Fruit fly (Drosophila melanogaster) whole organism, prepupa: Measurements from ENCODE around the gene CG6865.

ENCODE experiments used
- Blimp-1 ChIP-seq: fragments of 200-800 bp; sonication (Bioruptor generic); optimal IDR thresholded peaks from 3 replicates; lab custom pipeline; 2017; ENCODE audit warnings: missing biosample characterization, missing genetic modification characterization, mild to moderate bottlenecking, moderate library complexity, missing genetic modification reagents
- CG10669 ChIP-seq: fragments of 200-800 bp; sonication (Bioruptor generic); optimal IDR thresholded peaks from 3 replicates; lab custom pipeline; 2018; ENCODE audit warnings: missing biosample characterization, mild to moderate bottlenecking, missing genetic modification characterization, moderate library complexity
- CG11294 ChIP-seq: fragments of 200-800 bp; sonication (Bioruptor generic); IDR thresholded peaks from 2 replicates; pipeline ENCODE4 v1.3.6; 2022; ENCODE audit warnings: missing biosample characterization, missing genetic modification characterization
- CG11762 ChIP-seq: fragments of 200-800 bp; sonication (Bioruptor generic); optimal IDR thresholded peaks from 3 replicates; lab custom pipeline; 2016; ENCODE audit warnings: missing biosample characterization, missing genetic modification characterization; ENCODE audit not compliant: insufficient read depth
- CG15336 ChIP-seq: fragments of 200-800 bp; sonication (Bioruptor generic); IDR thresholded peaks from 2 replicates; pipeline ENCODE4 v1.3.6; 2022; ENCODE audit warnings: missing biosample characterization, missing genetic modification characterization
- CG1621 ChIP-seq: fragments of 200-800 bp; sonication (Bioruptor generic); optimal IDR thresholded peaks from 3 replicates; lab custom pipeline; 2018; ENCODE audit warnings: missing biosample characterization, mild to moderate bottlenecking, missing genetic modification characterization
- CG16779 ChIP-seq: fragments of 200-800 bp; sonication (Bioruptor generic); optimal IDR thresholded peaks from 3 replicates; lab custom pipeline; 2017; ENCODE audit warnings: missing biosample characterization, mild to moderate bottlenecking, missing genetic modification characterization
- CG3032 ChIP-seq: fragments of 200-800 bp; optimal IDR thresholded peaks from 2 replicates; lab custom pipeline; 2019; ENCODE audit warnings: missing biosample characterization, mild to moderate bottlenecking, missing genetic modification characterization, moderate library complexity
- CG31627 ChIP-seq: fragments of 200-800 bp; sonication (Bioruptor generic); optimal IDR thresholded peaks from 3 replicates; lab custom pipeline; 2016; ENCODE audit warnings: missing biosample characterization, missing genetic modification characterization
- CG32006 ChIP-seq: fragments of 200-800 bp; sonication (Bioruptor generic); optimal IDR thresholded peaks from 3 replicates; lab custom pipeline; 2017; ENCODE audit warnings: missing biosample characterization, mild to moderate bottlenecking, missing genetic modification characterization
- CG3919 ChIP-seq: fragments of 200-800 bp; sonication (Bioruptor generic); optimal IDR thresholded peaks from 3 replicates; lab custom pipeline; 2016; ENCODE audit warnings: missing biosample characterization, missing genetic modification characterization
- CG6163 ChIP-seq: fragments of 200-800 bp; sonication (Bioruptor generic); IDR thresholded peaks from 3 replicates; pipeline ENCODE4 v1.3.6; 2022; ENCODE audit warnings: missing biosample characterization, missing genetic modification characterization
- CG6276 ChIP-seq: fragments of 200-800 bp; sonication (Bioruptor generic); optimal IDR thresholded peaks from 2 replicates; lab custom pipeline; 2017; ENCODE audit warnings: missing biosample characterization, mild to moderate bottlenecking, missing genetic modification characterization
- CG6808 ChIP-seq: fragments of 200-800 bp; sonication (Bioruptor generic); optimal IDR thresholded peaks from 3 replicates; lab custom pipeline; 2017; ENCODE audit warnings: missing biosample characterization, missing genetic modification characterization, mild to moderate bottlenecking, moderate library complexity, missing genetic modification reagents
- CG6854 ChIP-seq: fragments of 200-800 bp; sonication (Bioruptor generic); optimal IDR thresholded peaks from 2 replicates; lab custom pipeline; 2017; ENCODE audit warnings: missing biosample characterization, mild to moderate bottlenecking, missing genetic modification characterization
- CG7368 ChIP-seq: fragments of 200-800 bp; sonication (Bioruptor generic); optimal IDR thresholded peaks from 3 replicates; lab custom pipeline; 2016; ENCODE audit warnings: missing biosample characterization, missing genetic modification characterization
- CG8119 ChIP-seq: fragments of 200-800 bp; sonication (Bioruptor generic); IDR thresholded peaks from 3 replicates; pipeline ENCODE4 v1.3.6; 2022; ENCODE audit warnings: missing biosample characterization, missing genetic modification characterization
- CG8319 ChIP-seq: fragments of 200-800 bp; sonication (Bioruptor generic); optimal IDR thresholded peaks from 3 replicates; lab custom pipeline; 2016; ENCODE audit warnings: missing biosample characterization, missing genetic modification characterization
- CG8632 ChIP-seq: fragments of 200-800 bp; sonication (Bioruptor generic); optimal IDR thresholded peaks from 3 replicates; lab custom pipeline; 2016; ENCODE audit warnings: missing biosample characterization, missing genetic modification characterization
- CG9139 ChIP-seq: fragments of 200-800 bp; sonication (Bioruptor generic); optimal IDR thresholded peaks from 3 replicates; lab custom pipeline; 2017; ENCODE audit warnings: missing biosample characterization, mild to moderate bottlenecking, missing genetic modification characterization
- Eip75B ChIP-seq: fragments of 200-800 bp; sonication (Bioruptor generic); optimal IDR thresholded peaks from 3 replicates; lab custom pipeline; 2016; ENCODE audit warnings: missing biosample characterization, missing genetic modification characterization
- Eip78C ChIP-seq: fragments of 200-800 bp; sonication (Bioruptor generic); peaks from one replicate; lab custom pipeline; 2016; ENCODE audit warnings: missing biosample characterization, missing genetic modification characterization
- Eip93F ChIP-seq: fragments of 200-800 bp; sonication (Bioruptor generic); optimal IDR thresholded peaks from 2 replicates; lab custom pipeline; 2016; ENCODE audit warnings: missing biosample characterization, mild to moderate bottlenecking, missing genetic modification characterization
- Ets21C ChIP-seq: fragments of 200-800 bp; sonication (Bioruptor generic); optimal IDR thresholded peaks from 3 replicates; lab custom pipeline; 2016; ENCODE audit warnings: missing biosample characterization, missing genetic modification characterization
- Gug ChIP-seq: fragments of 200-800 bp; sonication (Bioruptor generic); IDR thresholded peaks from 2 replicates; pipeline ENCODE4 v1.3.6; 2022; ENCODE audit warnings: missing biosample characterization, missing genetic modification characterization
- Hr38 ChIP-seq: sonication (Bioruptor generic); optimal IDR thresholded peaks from 2 replicates; lab custom pipeline; 2016; ENCODE audit warnings: missing biosample characterization, missing genetic modification characterization
- Hr39 ChIP-seq: fragments of 200-800 bp; sonication (Bioruptor generic); optimal IDR thresholded peaks from 2 replicates; lab custom pipeline; 2016; ENCODE audit warnings: missing biosample characterization, missing genetic modification characterization
- Hr4 ChIP-seq: fragments of 200-800 bp; sonication (Bioruptor generic); optimal IDR thresholded peaks from 3 replicates; lab custom pipeline; 2016; ENCODE audit warnings: missing biosample characterization, missing genetic modification characterization
- Lpt ChIP-seq: fragments of 200-800 bp; sonication (Bioruptor generic); optimal IDR thresholded peaks from 3 replicates; lab custom pipeline; 2016; ENCODE audit warnings: missing biosample characterization, missing genetic modification characterization
- Met ChIP-seq: fragments of 200-800 bp; sonication (Bioruptor generic); optimal IDR thresholded peaks from 3 replicates; lab custom pipeline; 2016; ENCODE audit warnings: missing biosample characterization, missing genetic modification characterization
- OdsH ChIP-seq: fragments of 200-800 bp; sonication (Bioruptor generic); optimal IDR thresholded peaks from 3 replicates; lab custom pipeline; 2016; ENCODE audit warnings: missing biosample characterization, missing genetic modification characterization
- Smox ChIP-seq: fragments of 200-800 bp; sonication (Bioruptor generic); optimal IDR thresholded peaks from 3 replicates; lab custom pipeline; 2016; ENCODE audit warnings: missing biosample characterization, missing genetic modification characterization
- Sox102F ChIP-seq: fragments of 200-800 bp; sonication (Bioruptor generic); optimal IDR thresholded peaks from 2 replicates; lab custom pipeline; 2016; ENCODE audit warnings: missing biosample characterization, mild to moderate bottlenecking, missing genetic modification characterization
- Sox14 ChIP-seq: fragments of 200-800 bp; sonication (Bioruptor generic); optimal IDR thresholded peaks from 3 replicates; lab custom pipeline; 2016; ENCODE audit warnings: missing biosample characterization, missing genetic modification characterization
- Sox15 ChIP-seq: fragments of 200-800 bp; sonication (Bioruptor generic); optimal IDR thresholded peaks from 3 replicates; lab custom pipeline; 2016; ENCODE audit warnings: missing biosample characterization, missing genetic modification characterization
- achi ChIP-seq: fragments of 200-800 bp; sonication (Bioruptor generic); optimal IDR thresholded peaks from 3 replicates; lab custom pipeline; 2016; ENCODE audit warnings: missing biosample characterization, missing genetic modification characterization
- cyc ChIP-seq: fragments of 200-800 bp; sonication (Bioruptor generic); optimal IDR thresholded peaks from 3 replicates; lab custom pipeline; 2016; ENCODE audit warnings: missing biosample characterization, missing genetic modification characterization
- dac ChIP-seq: fragments of 200-800 bp; sonication (Bioruptor generic); optimal IDR thresholded peaks from 2 replicates; lab custom pipeline; 2017; ENCODE audit warnings: missing biosample characterization, mild to moderate bottlenecking, missing genetic modification characterization
- dsx ChIP-seq: fragments of 200-800 bp; optimal IDR thresholded peaks from 3 replicates; lab custom pipeline; 2019; ENCODE audit warnings: missing biosample characterization, mild to moderate bottlenecking, missing genetic modification characterization, moderate library complexity; ENCODE audit not compliant: poor library complexity, severe bottlenecking
- eg ChIP-seq: fragments of 200-800 bp; sonication (Bioruptor generic); IDR thresholded peaks from 3 replicates; pipeline ENCODE4 v1.3.6; 2022; ENCODE audit warnings: missing biosample characterization, missing genetic modification characterization
- esn ChIP-seq: fragments of 200-800 bp; sonication (Bioruptor generic); optimal IDR thresholded peaks from 2 replicates; lab custom pipeline; 2016; ENCODE audit warnings: missing biosample characterization, mild to moderate bottlenecking, missing genetic modification characterization, moderate library complexity
- fd59A ChIP-seq: fragments of 200-800 bp; sonication (Bioruptor generic); optimal IDR thresholded peaks from 2 replicates; lab custom pipeline; 2017; ENCODE audit warnings: missing biosample characterization, mild to moderate bottlenecking, missing genetic modification characterization, missing genetic modification reagents
- fd85E ChIP-seq: fragments of 200-800 bp; sonication (Bioruptor generic); optimal IDR thresholded peaks from 3 replicates; lab custom pipeline; 2016; ENCODE audit warnings: missing biosample characterization, missing genetic modification characterization
- fkh ChIP-seq: fragments of 200-800 bp; sonication (Bioruptor generic); optimal IDR thresholded peaks from 3 replicates; lab custom pipeline; 2017; ENCODE audit warnings: missing biosample characterization, mild to moderate bottlenecking, missing genetic modification characterization, moderate library complexity
- lz ChIP-seq: fragments of 200-800 bp; sonication (Bioruptor generic); optimal IDR thresholded peaks from 3 replicates; lab custom pipeline; 2016; ENCODE audit warnings: missing biosample characterization, missing genetic modification characterization
- net ChIP-seq: fragments of 200-800 bp; sonication (Bioruptor generic); optimal IDR thresholded peaks from 3 replicates; lab custom pipeline; 2016; ENCODE audit warnings: missing biosample characterization, missing genetic modification characterization
- pdm3 ChIP-seq: fragments of 200-800 bp; sonication (Bioruptor generic); optimal IDR thresholded peaks from 3 replicates; lab custom pipeline; 2016; ENCODE audit warnings: missing biosample characterization, missing genetic modification characterization
- salr ChIP-seq, 2 experiments: fragments of 200-800 bp; sonication (Bioruptor generic); optimal IDR thresholded peaks; 3 replicates each; lab custom pipeline; 2016 to 2018; ENCODE audit warnings: missing biosample characterization in 2 of 2, missing genetic modification characterization in 2 of 2, mild to moderate bottlenecking in 1 of 2
- spab ChIP-seq: fragments of 200-800 bp; sonication (Bioruptor generic); optimal IDR thresholded peaks from 2 replicates; lab custom pipeline; 2017; ENCODE audit warnings: missing biosample characterization, mild to moderate bottlenecking, missing genetic modification characterization, missing genetic modification reagents
- ss ChIP-seq, 2 experiments: fragments of 200-800 bp; sonication (Bioruptor generic); optimal IDR thresholded peaks; 2 replicates in 1 of 2; 3 replicates in 1 of 2; lab custom pipeline; 2017 to 2018; ENCODE audit warnings: mild to moderate bottlenecking in 2 of 2, missing biosample characterization in 2 of 2, missing genetic modification characterization in 2 of 2, moderate library complexity in 1 of 2
- svp ChIP-seq: fragments of 200-800 bp; sonication (Bioruptor generic); peaks from one replicate; lab custom pipeline; 2016; ENCODE audit warnings: missing biosample characterization, missing genetic modification characterization
- topi ChIP-seq: fragments of 200-800 bp; sonication (Bioruptor generic); optimal IDR thresholded peaks from 3 replicates; lab custom pipeline; 2016; ENCODE audit warnings: missing biosample characterization, missing genetic modification characterization
- vri ChIP-seq: fragments of 200-800 bp; sonication (Bioruptor generic); optimal IDR thresholded peaks from 3 replicates; lab custom pipeline; 2016; ENCODE audit warnings: missing biosample characterization, mild to moderate bottlenecking, missing genetic modification characterization

Gene CG6865

dm6 chr3L:18848436-18848835, 15.0 kb upstream of the CG6865 start:
- TF ChIP-seq CG10669 (GFP tag; lab: Kevin White, UChicago) = no peak
- no peak for TF ChIP-seq svp (GFP tag; lab: Kevin White, UChicago)
- TF ChIP-seq Eip75B (GFP tag; lab: Kevin White, UChicago) = peak; percentile 44
- no peak for TF ChIP-seq CG6808 (GFP tag; lab: Kevin White, UChicago)
- no peak for TF ChIP-seq dsx (GFP tag; lab: Kevin White, UChicago)
- TF ChIP-seq ss (GFP tag; optimal IDR thresholded peaks at IDR 0.05; lab: Kevin White, UChicago) = no peak
- TF ChIP-seq CG11762 (GFP tag; lab: Kevin White, UChicago) = no peak
- no peak for TF ChIP-seq Sox102F (GFP tag; lab: Kevin White, UChicago)
- peak; percentile 16 for TF ChIP-seq achi (GFP tag; lab: Kevin White, UChicago)
- no peak for TF ChIP-seq CG6163
- no peak for TF ChIP-seq CG8119
- TF ChIP-seq Gug (GFP tag; lab: Robert Waterston, UW) = no peak
- peak; percentile 53 for TF ChIP-seq Hr39 (GFP tag; lab: Kevin White, UChicago)
- peak; percentile 66 for TF ChIP-seq pdm3
- peak; percentile 59 for TF ChIP-seq cyc (GFP tag; lab: Kevin White, UChicago)
- peak; percentile 0 for TF ChIP-seq CG8319 (GFP tag; lab: Kevin White, UChicago)
- no peak for TF ChIP-seq CG15336 (GFP tag; lab: Robert Waterston, UW)
- TF ChIP-seq Smox (GFP tag; lab: Kevin White, UChicago) = peak; percentile 37
- TF ChIP-seq Sox15 (GFP tag; lab: Kevin White, UChicago) = no peak
- TF ChIP-seq CG16779 (tag; lab: Kevin White, UChicago) = no peak
- TF ChIP-seq topi = no peak
- no peak for TF ChIP-seq Blimp-1 (GFP tag; lab: Kevin White, UChicago)
- no peak for TF ChIP-seq Lpt (GFP tag; lab: Kevin White, UChicago)
- no peak for TF ChIP-seq net (GFP tag; lab: Kevin White, UChicago)
- peak; percentile 13 for TF ChIP-seq CG7368
- peak; percentile 1 for TF ChIP-seq Eip93F (GFP tag; lab: Kevin White, UChicago)
- TF ChIP-seq CG3919 (GFP tag; lab: Kevin White, UChicago) = no peak
- peak; percentile 39 for TF ChIP-seq CG3032 (tag; lab: Kevin White, UChicago)
- no peak for TF ChIP-seq CG6854
- no peak for TF ChIP-seq CG8632
- peak; percentile 35 for TF ChIP-seq Hr4 (GFP tag; lab: Kevin White, UChicago)
- TF ChIP-seq CG6276 (GFP tag; lab: Kevin White, UChicago) = no peak
- no peak for TF ChIP-seq fkh (GFP tag; lab: Kevin White, UChicago)
- peak; percentile 46 for TF ChIP-seq Met (GFP tag; lab: Kevin White, UChicago)
- TF ChIP-seq CG32006 (GFP tag; lab: Kevin White, UChicago) = no peak
- no peak for TF ChIP-seq fd85E (GFP tag; lab: Kevin White, UChicago)
- peak; percentile 63 for TF ChIP-seq CG31627 (GFP tag; lab: Kevin White, UChicago)
- TF ChIP-seq OdsH = peak; percentile 43
- peak; percentile 10 for TF ChIP-seq vri
- no peak for TF ChIP-seq Sox14 (GFP tag; lab: Kevin White, UChicago)
- no peak for TF ChIP-seq salr (GFP tag; optimal IDR thresholded peaks at IDR 0.05; lab: Kevin White, UChicago)
- no peak for TF ChIP-seq eg (GFP tag; lab: Robert Waterston, UW)
- TF ChIP-seq CG11294 (GFP tag; lab: Robert Waterston, UW) = no peak
- TF ChIP-seq Eip78C = no peak
- no peak for TF ChIP-seq Ets21C (GFP tag; lab: Kevin White, UChicago)
- TF ChIP-seq esn (GFP tag; lab: Kevin White, UChicago) = peak; percentile 66
- TF ChIP-seq lz (GFP tag; lab: Kevin White, UChicago) = peak; percentile 56
- TF ChIP-seq CG1621 (tag; lab: Kevin White, UChicago) = no peak
- no peak for TF ChIP-seq CG9139 (GFP tag; lab: Kevin White, UChicago)
- no peak for TF ChIP-seq fd59A
- no peak for TF ChIP-seq Hr38 (GFP tag; lab: Kevin White, UChicago)
- TF ChIP-seq spab = no peak
- no peak for TF ChIP-seq dac (GFP tag; lab: Kevin White, UChicago)
